Worm (Caenorhabditis elegans): ENCODE measurements around the gene mdt-1.2.
"Not testable (repeated sequence)": the region's sequence is repeated elsewhere in the genome, so short reads cannot be mapped to it uniquely, and the experiment has no call there.

mdt-1.2 gene

ce11 chrX:17151160-17151711, at the start of gene mdt-1.2:
Gene mdt-1.2, plus strand, starts transcription at chrX:17151522.
- peak; percentile 4 for TF ChIP-seq ceh-36 (tag; optimal IDR thresholded peaks at IDR 0.05)
- TF ChIP-seq tra-4 (tag; optimal IDR thresholded peaks at IDR 0.05) = no peak
- TF ChIP-seq hmg-4 (GFP tag; optimal IDR thresholded peaks at IDR 0.05) = peak; percentile 11
- peak; percentile 81 for TF ChIP-seq F13C5.2 (tag; optimal IDR thresholded peaks at IDR 0.05)

DNA sequence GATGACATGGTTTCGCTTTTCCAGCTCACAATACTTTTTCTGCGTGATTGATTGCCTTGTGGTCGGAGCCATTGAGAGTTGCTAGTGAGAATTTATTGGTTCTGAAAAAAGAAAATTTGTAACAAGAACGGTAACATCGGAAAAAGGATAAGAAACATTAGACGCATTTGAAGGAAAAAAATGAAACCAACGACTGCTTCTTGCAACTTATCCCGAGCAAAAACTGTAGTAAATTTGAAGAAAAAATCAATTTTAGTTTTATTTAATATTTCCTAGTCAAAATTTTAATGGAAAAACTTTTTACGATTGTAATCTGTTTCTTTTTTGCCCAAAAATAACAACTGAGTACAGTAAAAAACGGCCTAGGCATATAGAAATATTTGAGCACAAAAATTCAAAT, 43.7 kb upstream of the mdt-1.2 start, which contains the start of gene lido-4:
Gene lido-4, minus strand, starts transcription at position 101 of the 400 bp plus-strand sequence.
- TF ChIP-seq ceh-36 (tag; optimal IDR thresholded peaks at IDR 0.05) = no peak
- no peak for TF ChIP-seq ama-1 (optimal IDR thresholded peaks at IDR 0.05)
- TF ChIP-seq F13C5.2 (tag; optimal IDR thresholded peaks at IDR 0.05) = no peak
- TF ChIP-seq tbx-11 (GFP tag; IDR thresholded peaks at IDR 0.05) = no peak
- no peak for TF ChIP-seq flt-1 (GFP tag; IDR thresholded peaks at IDR 0.05)
- TF ChIP-seq tra-4 (tag; optimal IDR thresholded peaks at IDR 0.05) = no peak
- no peak for TF ChIP-seq scrt-1 (GFP tag; IDR thresholded peaks at IDR 0.05)
- no peak for TF ChIP-seq sea-1 (GFP tag; conservative IDR thresholded peaks at IDR 0.05)
- TF ChIP-seq pes-1 (GFP tag; IDR thresholded peaks at IDR 0.05) = no peak
- no peak for TF ChIP-seq ets-7 (tag; optimal IDR thresholded peaks at IDR 0.05)
- TF ChIP-seq hmg-4 (GFP tag; optimal IDR thresholded peaks at IDR 0.05) = no peak
- no peak for TF ChIP-seq aly-1 (tag; optimal IDR thresholded peaks at IDR 0.05)

- TF ChIP-seq hmg-4 (GFP tag; optimal IDR thresholded peaks at IDR 0.05) = no peak
- no peak for TF ChIP-seq tbx-37 (GFP tag; conservative IDR thresholded peaks at IDR 0.05)
- TF ChIP-seq tra-4 (tag; optimal IDR thresholded peaks at IDR 0.05) = no peak
- no peak for TF ChIP-seq ceh-13 (GFP tag; optimal IDR thresholded peaks at IDR 0.05)
- TF ChIP-seq flt-1 (GFP tag; IDR thresholded peaks at IDR 0.05) = no peak
- no peak for TF ChIP-seq F13C5.2 (tag; optimal IDR thresholded peaks at IDR 0.05)
- TF ChIP-seq tbx-11 (GFP tag; IDR thresholded peaks at IDR 0.05) = no peak
- TF ChIP-seq ets-7 (tag; optimal IDR thresholded peaks at IDR 0.05) = no peak
- TF ChIP-seq scrt-1 (GFP tag; IDR thresholded peaks at IDR 0.05) = no peak
- TF ChIP-seq aly-1 (tag; optimal IDR thresholded peaks at IDR 0.05) = no peak
- no peak for TF ChIP-seq ceh-36 (tag; optimal IDR thresholded peaks at IDR 0.05)
These were observed 40.8 kb upstream of the mdt-1.2 start, which contains the start of gene lido-5 for ce11 chrX:17110555-17110954. Gene lido-5, minus strand, starts transcription at chrX:17110655.

- TF ChIP-seq ceh-13 (GFP tag; optimal IDR thresholded peaks at IDR 0.05) (no peak), tbx-11 (GFP tag; IDR thresholded peaks at IDR 0.05) (no peak), F13C5.2 (tag; optimal IDR thresholded peaks at IDR 0.05) (no peak), ets-7 (tag; optimal IDR thresholded peaks at IDR 0.05) (no peak)
These were observed 36.2 kb upstream of the mdt-1.2 start, which contains the start of gene lido-6 for ce11 chrX:17115089-17115488. Gene lido-6, minus strand, starts transcription at chrX:17115189.

DNA sequence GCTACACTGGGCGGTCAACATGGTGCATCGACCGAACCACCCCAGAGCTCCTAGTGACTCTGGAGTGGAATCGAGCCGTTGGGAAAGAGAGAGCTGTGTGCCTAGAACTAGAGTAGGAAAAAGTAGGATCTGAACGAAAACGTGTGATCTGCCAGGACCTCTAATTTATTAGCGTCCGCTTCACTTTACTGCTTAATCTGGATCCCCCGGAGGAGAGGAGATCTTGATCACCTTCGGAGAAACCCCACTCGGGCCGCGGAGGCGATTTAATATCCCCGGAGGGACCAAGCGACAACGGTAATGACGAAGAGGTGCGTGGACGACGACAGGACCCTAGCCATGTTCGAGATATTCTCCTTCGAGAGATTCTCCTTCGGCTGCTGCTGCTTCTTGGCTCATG, 34.0 kb upstream of the mdt-1.2 start, which contains the start of gene K09E3.2:
Gene K09E3.2, plus strand, starts transcription at position 301 of the 400 bp plus-strand sequence.
- not testable (repeated sequence) for TF ChIP-seq hmg-4 (GFP tag; optimal IDR thresholded peaks at IDR 0.05); ceh-36 (tag; optimal IDR thresholded peaks at IDR 0.05); hmbx-1 (tag; optimal IDR thresholded peaks at IDR 0.05)

- TF ChIP-seq F13C5.2 (tag; optimal IDR thresholded peaks at IDR 0.05) (no peak), B0310.2 (tag; optimal IDR thresholded peaks at IDR 0.05) (no peak), tra-4 (tag; optimal IDR thresholded peaks at IDR 0.05) (no peak), ama-1 (optimal IDR thresholded peaks at IDR 0.05) (no peak)
These were observed 16.9 kb upstream of the mdt-1.2 start, which contains the start of gene K09E3.7 for ce11 chrX:17134427-17134826. Gene K09E3.7, minus strand, starts transcription at chrX:17134527.

DNA sequence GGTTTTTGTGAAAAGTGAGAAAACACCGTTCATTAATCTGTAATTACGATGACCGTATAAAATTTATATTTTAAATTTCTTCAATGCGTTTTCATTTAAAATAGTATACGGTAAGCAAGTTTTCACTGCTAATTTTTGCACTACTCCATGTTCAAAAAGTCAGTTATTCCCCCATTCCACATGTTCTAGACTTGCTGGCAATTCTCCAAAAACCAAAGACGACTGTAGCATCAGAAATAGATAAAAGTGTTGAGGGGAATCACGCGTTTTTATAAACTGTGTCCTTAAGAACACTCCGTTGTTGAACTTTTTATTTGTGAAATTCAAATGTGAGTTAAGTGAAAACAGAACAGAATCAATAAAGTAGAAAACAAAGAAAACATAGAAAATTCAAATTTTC, 15.6 kb upstream of the mdt-1.2 start:
- TF ChIP-seq flt-1 (GFP tag; IDR thresholded peaks at IDR 0.05) (no peak), pes-1 (GFP tag; IDR thresholded peaks at IDR 0.05) (no peak), aly-1 (tag; optimal IDR thresholded peaks at IDR 0.05) (no peak), tbx-37 (GFP tag; conservative IDR thresholded peaks at IDR 0.05) (no peak), scrt-1 (GFP tag; IDR thresholded peaks at IDR 0.05) (no peak), B0310.2 (tag; optimal IDR thresholded peaks at IDR 0.05) (no peak), tbx-11 (GFP tag; IDR thresholded peaks at IDR 0.05) (no peak), hnd-1 (tag; optimal IDR thresholded peaks at IDR 0.05) (no peak), hmg-4 (GFP tag; optimal IDR thresholded peaks at IDR 0.05) (no peak), hmbx-1 (tag; optimal IDR thresholded peaks at IDR 0.05) (no peak), F13C5.2 (tag; optimal IDR thresholded peaks at IDR 0.05) (no peak), ama-1 (optimal IDR thresholded peaks at IDR 0.05) (no peak), sea-1 (GFP tag; conservative IDR thresholded peaks at IDR 0.05) (no peak), tra-4 (tag; optimal IDR thresholded peaks at IDR 0.05) (no peak), ceh-13 (GFP tag; optimal IDR thresholded peaks at IDR 0.05) (no peak), ceh-36 (tag; optimal IDR thresholded peaks at IDR 0.05) (no peak), ets-7 (tag; optimal IDR thresholded peaks at IDR 0.05) (no peak)

- TF ChIP-seq ceh-13 (GFP tag; optimal IDR thresholded peaks at IDR 0.05) = no peak
- no peak for TF ChIP-seq hnd-1 (tag; optimal IDR thresholded peaks at IDR 0.05)
- TF ChIP-seq tra-4 (tag; optimal IDR thresholded peaks at IDR 0.05) = no peak
- TF ChIP-seq tbx-11 (GFP tag; IDR thresholded peaks at IDR 0.05) = no peak
- TF ChIP-seq hmbx-1 (tag; optimal IDR thresholded peaks at IDR 0.05) = no peak
These were observed 13.2 kb upstream of the mdt-1.2 start, which contains the start of gene cnp-3 for ce11 chrX:17138060-17138557. Gene cnp-3, minus strand, starts transcription at chrX:17138110.
